Worm (Caenorhabditis elegans) whole organism, L3 larva: Measurements from ENCODE around the gene F21G4.1.

Source experiments
- R02D3.7 ChIP-seq: fragments of 150-350 bp; optimal IDR thresholded peaks from 2 replicates; lab custom pipeline; 2014; ENCODE audit warnings: missing biosample characterization, missing genetic modification characterization
- ZK546.5 ChIP-seq: sonication (generic microtip); optimal IDR thresholded peaks from 2 replicates; lab custom pipeline; 2017; ENCODE audit warnings: missing biosample characterization, missing genetic modification characterization
- ama-1 ChIP-seq: fragments of 150-350 bp; optimal IDR thresholded peaks from 2 replicates; lab custom pipeline; 2018
- ceh-16 ChIP-seq: sonication (generic microtip); optimal IDR thresholded peaks from 2 replicates; lab custom pipeline; 2017; ENCODE audit warnings: missing biosample characterization, missing genetic modification characterization
- ceh-28 ChIP-seq: fragments of 150-350 bp; optimal IDR thresholded peaks from 2 replicates; lab custom pipeline; 2014; ENCODE audit warnings: missing biosample characterization, missing genetic modification reagents, missing genetic modification characterization
- ceh-82 ChIP-seq: fragments of 150-350 bp; optimal IDR thresholded peaks from 2 replicates; lab custom pipeline; 2014; ENCODE audit warnings: missing biosample characterization, missing genetic modification characterization
- ceh-9 ChIP-seq: sonication (generic microtip); optimal IDR thresholded peaks from 2 replicates; lab custom pipeline; 2018; ENCODE audit warnings: missing biosample characterization, missing genetic modification characterization
- egl-27 ChIP-seq: sonication (generic microtip); optimal IDR thresholded peaks from 4 replicates; lab custom pipeline; 2017; ENCODE audit warnings: missing biosample characterization, missing genetic modification reagents, missing genetic modification characterization
- egl-5 ChIP-seq: fragments of 150-350 bp; optimal IDR thresholded peaks from 2 replicates; lab custom pipeline; 2017; ENCODE audit warnings: missing biosample characterization, missing genetic modification reagents, missing genetic modification characterization, inconsistent platforms
- elt-1 ChIP-seq: fragments of 150-350 bp; optimal IDR thresholded peaks from 2 replicates; lab custom pipeline; 2014; ENCODE audit warnings: missing biosample characterization, missing genetic modification characterization
- elt-2 ChIP-seq: sonication (generic microtip); optimal IDR thresholded peaks from 2 replicates; lab custom pipeline; 2016; ENCODE audit warnings: missing genetic modification reagents, mild to moderate bottlenecking, missing genetic modification characterization, missing compliant biosample characterization
- elt-3 ChIP-seq, 3 experiments: fragments of 150-350 bp in 1 of 3; sonication (generic microtip) in 2 of 3; optimal IDR thresholded peaks; 2 replicates in 2 of 3; 4 replicates in 1 of 3; lab custom pipeline; 2014 to 2017; ENCODE audit warnings: missing biosample characterization in 3 of 3, missing genetic modification characterization in 3 of 3
- fkh-10 ChIP-seq: sonication (generic microtip); optimal IDR thresholded peaks from 2 replicates; lab custom pipeline; 2017; ENCODE audit warnings: missing biosample characterization, missing genetic modification reagents, missing genetic modification characterization
- fos-1 ChIP-seq: fragments of 150-350 bp; optimal IDR thresholded peaks from 2 replicates; lab custom pipeline; 2014; ENCODE audit warnings: missing biosample characterization, missing genetic modification characterization
- hmg-11 ChIP-seq: sonication (generic microtip); optimal IDR thresholded peaks from 2 replicates; lab custom pipeline; 2016; ENCODE audit warnings: missing genetic modification characterization, missing compliant biosample characterization
- jun-1 ChIP-seq: fragments of 150-350 bp; optimal IDR thresholded peaks from 2 replicates; lab custom pipeline; 2014; ENCODE audit warnings: missing biosample characterization, missing genetic modification reagents, missing genetic modification characterization
- lin-15B ChIP-seq: fragments of 150-350 bp; optimal IDR thresholded peaks from 2 replicates; lab custom pipeline; 2014; ENCODE audit warnings: missing biosample characterization, missing genetic modification characterization
- lin-39 ChIP-seq: fragments of 150-350 bp; optimal IDR thresholded peaks from 2 replicates; lab custom pipeline; 2018; ENCODE audit warnings: missing biosample characterization, missing genetic modification reagents, missing genetic modification characterization
- lsy-12 ChIP-seq: sonication (generic microtip); optimal IDR thresholded peaks from 2 replicates; lab custom pipeline; 2016; ENCODE audit warnings: mild to moderate bottlenecking, missing genetic modification characterization, missing compliant biosample characterization
- mml-1 ChIP-seq: fragments of 150-350 bp; sonication (generic microtip); optimal IDR thresholded peaks from 3 replicates; lab custom pipeline; 2014; ENCODE audit warnings: missing biosample characterization, missing genetic modification characterization
- nfya-1 ChIP-seq: sonication (generic microtip); optimal IDR thresholded peaks from 2 replicates; lab custom pipeline; 2017; ENCODE audit warnings: missing genetic modification characterization, mild to moderate bottlenecking, missing compliant biosample characterization, antibody characterized with exemption, moderate library complexity; ENCODE audit not compliant: insufficient read depth
- nhr-11 ChIP-seq: fragments of 150-350 bp; optimal IDR thresholded peaks from 2 replicates; lab custom pipeline; 2014; ENCODE audit warnings: missing biosample characterization, missing genetic modification characterization
- nhr-23 ChIP-seq: fragments of 150-350 bp; optimal IDR thresholded peaks from 2 replicates; lab custom pipeline; 2014; ENCODE audit warnings: missing biosample characterization, missing genetic modification reagents, missing genetic modification characterization
- nhr-25 ChIP-seq: sonication (generic microtip); optimal IDR thresholded peaks from 2 replicates; lab custom pipeline; 2017; ENCODE audit warnings: missing biosample characterization, missing genetic modification characterization
- nhr-28 ChIP-seq: fragments of 150-350 bp; optimal IDR thresholded peaks from 2 replicates; lab custom pipeline; 2014; ENCODE audit warnings: missing biosample characterization, missing genetic modification characterization
- nhr-43 ChIP-seq: sonication (generic microtip); optimal IDR thresholded peaks from 2 replicates; lab custom pipeline; 2016; ENCODE audit warnings: mild to moderate bottlenecking, missing genetic modification characterization, missing compliant biosample characterization; ENCODE audit not compliant: poor library complexity, severe bottlenecking
- nhr-67 ChIP-seq: fragments of 150-350 bp; optimal IDR thresholded peaks from 2 replicates; lab custom pipeline; 2014; ENCODE audit warnings: missing biosample characterization, missing genetic modification characterization
- nhr-76 ChIP-seq: fragments of 150-350 bp; sonication (generic microtip); optimal IDR thresholded peaks from 5 replicates; lab custom pipeline; 2014; ENCODE audit warnings: missing biosample characterization, missing genetic modification characterization
- nhr-77 ChIP-seq: fragments of 150-350 bp; optimal IDR thresholded peaks from 2 replicates; lab custom pipeline; 2014; ENCODE audit warnings: missing biosample characterization, missing genetic modification characterization
- pqm-1 ChIP-seq: fragments of 150-350 bp; optimal IDR thresholded peaks from 2 replicates; lab custom pipeline; 2017; ENCODE audit warnings: missing biosample characterization, missing genetic modification characterization, inconsistent platforms
- sea-2 ChIP-seq: fragments of 150-350 bp; sonication (generic microtip); optimal IDR thresholded peaks from 4 replicates; lab custom pipeline; 2014; ENCODE audit warnings: missing biosample characterization, missing genetic modification reagents, missing genetic modification characterization
- skn-1 ChIP-seq: fragments of 150-350 bp; optimal IDR thresholded peaks from 2 replicates; lab custom pipeline; 2014; ENCODE audit warnings: missing biosample characterization, missing genetic modification characterization
- snpc-4 ChIP-seq: fragments of 150-350 bp; optimal IDR thresholded peaks from 2 replicates; lab custom pipeline; 2014; ENCODE audit warnings: missing biosample characterization, missing genetic modification characterization
- tbx-2 ChIP-seq: sonication (generic microtip); optimal IDR thresholded peaks from 2 replicates; lab custom pipeline; 2016; ENCODE audit warnings: mild to moderate bottlenecking, missing genetic modification characterization, missing compliant biosample characterization
- unc-39 ChIP-seq: sonication (generic microtip); optimal IDR thresholded peaks from 4 replicates; lab custom pipeline; 2017; ENCODE audit warnings: missing biosample characterization, missing genetic modification characterization
- zag-1 ChIP-seq: fragments of 150-350 bp; optimal IDR thresholded peaks from 2 replicates; lab custom pipeline; 2014; ENCODE audit warnings: missing biosample characterization, missing genetic modification characterization
- ztf-4 ChIP-seq: fragments of 150-350 bp; optimal IDR thresholded peaks from 2 replicates; lab custom pipeline; 2014; ENCODE audit warnings: missing biosample characterization, missing genetic modification characterization

The F21G4.1 gene

DNA sequence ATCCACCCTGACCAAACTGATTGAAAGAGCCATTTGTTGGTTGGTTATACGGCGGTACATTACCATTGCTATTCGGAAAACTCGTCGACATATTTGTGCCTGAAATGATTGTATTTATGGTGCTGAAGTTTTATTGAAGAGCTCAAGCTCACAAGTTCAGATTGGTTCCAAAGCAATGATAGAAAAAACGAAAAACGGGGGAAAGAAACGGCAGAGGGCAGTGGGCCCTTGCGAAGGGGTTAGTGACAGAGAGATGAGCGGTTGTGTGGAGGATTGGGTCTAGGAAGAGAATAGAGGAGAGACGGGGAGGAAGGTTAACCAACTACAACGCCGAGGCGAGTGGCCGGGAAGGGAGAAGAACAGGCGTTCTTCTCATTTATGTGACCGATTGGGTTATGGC lies 39.2 kb upstream of the F21G4.1 start, which contains the start of gene nra-3:
TSS of gene nra-3 (minus strand) at position 101 of the 400 bp plus-strand sequence.
- TF ChIP-seq nhr-43 (tag; lab: Kevin White, UChicago), result no peak
- TF ChIP-seq snpc-4 (tag; lab: Kevin White, UChicago), result no peak
- TF ChIP-seq egl-27 (tag; lab: Kevin White, UChicago), result no peak
- no peak for TF ChIP-seq zag-1 (tag; lab: Kevin White, UChicago)
- no peak for TF ChIP-seq nfya-1 (tag; lab: Kevin White, UChicago)
- TF ChIP-seq, all 47 proteins: peak for 0

DNA sequence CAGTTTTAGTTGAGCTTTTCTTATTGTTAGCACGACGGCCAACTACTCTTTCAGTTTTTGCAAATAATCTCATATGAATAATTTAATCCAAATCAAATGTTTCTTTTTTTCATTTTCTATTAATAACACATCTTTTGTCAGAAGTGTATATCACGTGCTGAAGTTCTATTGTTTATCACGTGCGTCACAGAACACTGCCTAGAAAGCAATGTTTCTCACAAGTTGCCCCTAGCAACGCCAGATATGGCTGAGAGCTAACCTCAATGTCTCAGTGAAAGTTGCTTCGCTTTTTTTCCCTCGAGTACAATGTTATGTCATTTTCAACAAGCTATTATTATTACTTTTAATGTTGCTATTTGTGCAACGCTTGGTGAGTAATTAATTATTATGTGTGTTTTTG lies 35.9 kb upstream of the F21G4.1 start:
- TF ChIP-seq fos-1 (tag; lab: Kevin White, UChicago), result no peak
- TF ChIP-seq hmg-11, result no peak
- TF ChIP-seq skn-1, result peak; percentile 3
- no peak for TF ChIP-seq ceh-16 (tag; lab: Kevin White, UChicago)

DNA sequence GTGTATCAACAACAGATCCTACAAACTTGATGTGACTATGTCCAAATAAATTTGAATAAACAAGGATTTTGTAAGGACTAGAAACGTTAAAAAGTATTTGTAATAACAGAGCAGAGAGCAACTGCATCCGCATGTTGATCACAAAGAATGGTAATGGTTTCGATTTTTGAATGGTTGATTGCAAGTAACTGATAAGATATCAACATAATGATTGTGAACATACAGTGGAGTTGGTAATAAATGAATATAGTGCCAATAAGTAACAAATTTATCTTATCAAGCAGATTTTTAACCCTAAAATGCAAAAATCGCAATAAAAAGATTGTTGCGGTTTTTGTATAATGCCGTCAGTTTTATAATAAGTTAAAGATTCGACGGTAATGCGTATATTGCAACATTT lies 32.8 kb upstream of the F21G4.1 start, which contains the start of gene ugt-23:
TSS of gene ugt-23 (minus strand) at position 212 of the 400 bp plus-strand sequence.
- no peak for TF ChIP-seq jun-1 (tag; lab: Kevin White, UChicago)
- peak; percentile 71 for TF ChIP-seq elt-2 (tag; lab: Kevin White, UChicago)
- TF ChIP-seq pqm-1 (tag; lab: Kevin White, UChicago), result peak; percentile 39

DNA sequence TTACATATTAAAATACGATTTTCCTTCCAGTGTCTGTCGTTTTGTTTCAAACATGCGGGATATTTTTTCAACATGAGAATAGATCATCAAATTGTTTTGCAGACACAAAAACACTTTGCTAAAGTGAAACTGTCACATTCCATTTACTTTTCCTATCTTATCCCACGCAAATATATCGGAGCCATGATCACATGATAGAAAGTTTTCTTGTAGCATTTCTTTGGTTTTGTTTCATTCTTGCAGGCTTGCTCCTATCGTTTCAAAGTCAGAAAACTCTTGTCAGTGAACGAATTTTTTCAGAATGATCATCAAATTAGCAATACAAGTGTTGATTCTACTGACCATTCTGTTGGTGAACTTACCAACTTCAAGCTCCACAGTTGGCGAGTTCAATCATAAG lies 29.1 kb upstream of the F21G4.1 start, which contains the start of gene C17G1.2:
TSS of gene C17G1.2 (plus strand) at position 301 of the 400 bp plus-strand sequence.
- TF ChIP-seq ceh-16 (tag; lab: Kevin White, UChicago) (no peak), nhr-25 (tag; lab: Kevin White, UChicago) (no peak), ZK546.5 (tag; lab: Kevin White, UChicago) (no peak), pqm-1 (tag; lab: Kevin White, UChicago) (no peak), ztf-4 (tag; lab: Kevin White, UChicago) (no peak), nhr-67 (tag; lab: Kevin White, UChicago) (no peak), nhr-23 (tag; lab: Kevin White, UChicago) (no peak), egl-5 (tag; lab: Kevin White, UChicago) (no peak), fos-1 (tag; lab: Kevin White, UChicago) (no peak), nhr-43 (tag; lab: Kevin White, UChicago) (no peak)

DNA sequence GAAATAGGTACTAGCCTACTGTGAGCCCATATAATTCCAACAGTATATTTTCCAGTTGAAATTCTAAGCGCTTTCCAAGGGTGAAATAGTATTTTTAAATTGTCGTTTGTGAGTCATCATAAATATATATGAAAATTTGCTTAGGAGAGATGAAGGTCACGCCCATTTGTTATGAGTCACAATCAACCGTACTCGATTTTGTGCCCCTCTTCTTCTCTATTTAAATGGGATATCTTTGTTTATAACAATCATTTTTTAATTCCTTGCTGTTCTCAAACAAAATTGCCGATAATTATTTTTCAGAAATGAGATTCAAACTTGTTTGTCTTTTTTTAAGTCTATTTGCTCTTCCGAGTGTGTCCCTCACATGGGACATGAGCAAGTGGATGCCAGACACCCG lies 26.9 kb upstream of the F21G4.1 start, which contains the start of gene folr-1:
TSS of gene folr-1 (plus strand) at position 301 of the 400 bp plus-strand sequence.
- TF ChIP-seq egl-5 (tag; lab: Kevin White, UChicago), result no peak
- TF ChIP-seq nhr-43 (tag; lab: Kevin White, UChicago), result no peak
- TF ChIP-seq nhr-67 (tag; lab: Kevin White, UChicago), result no peak
- TF ChIP-seq ceh-16 (tag; lab: Kevin White, UChicago), result no peak
- TF ChIP-seq zag-1 (tag; lab: Kevin White, UChicago), result no peak
- TF ChIP-seq nhr-77 (tag; lab: Kevin White, UChicago), result no peak
- TF ChIP-seq nhr-28 (tag; lab: Kevin White, UChicago), result no peak
- no peak for TF ChIP-seq fkh-10 (GFP tag; lab: Kevin White, UChicago)
- no peak for TF ChIP-seq mml-1
- no peak for TF ChIP-seq ceh-9 (tag; lab: Kevin White, UChicago)
- no peak for TF ChIP-seq ama-1 (lab: Kevin White, UChicago)
- TF ChIP-seq egl-27 (tag; lab: Kevin White, UChicago), result no peak
- TF ChIP-seq elt-1 (tag; lab: Kevin White, UChicago), result no peak

DNA sequence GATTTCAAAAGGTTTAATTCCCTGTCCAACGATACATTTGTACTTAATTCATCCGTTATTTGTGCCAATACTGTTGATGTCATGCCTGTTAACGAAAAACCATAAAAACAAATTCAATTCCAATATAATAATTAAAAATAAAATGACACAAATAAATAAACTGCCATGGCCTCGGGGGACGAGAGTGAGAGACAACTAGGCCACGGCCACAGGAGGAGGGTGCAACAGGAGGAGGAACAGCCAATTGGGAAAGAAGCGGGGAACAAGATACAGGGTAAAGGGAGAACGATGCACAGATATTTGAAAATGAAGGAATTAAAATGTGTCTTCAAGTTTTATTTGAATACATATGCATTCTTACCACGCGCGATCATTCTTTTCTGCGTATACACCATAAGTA lies 25.2 kb upstream of the F21G4.1 start, which contains the start of gene F21G4.6:
TSS of gene F21G4.6 (minus strand) at position 87 of the 400 bp plus-strand sequence.
- TF ChIP-seq nhr-76 (tag; lab: Kevin White, UChicago) (no peak), nfya-1 (tag; lab: Kevin White, UChicago) (peak; percentile 78)
- TF ChIP-seq, all 47 proteins: peak for 1

DNA sequence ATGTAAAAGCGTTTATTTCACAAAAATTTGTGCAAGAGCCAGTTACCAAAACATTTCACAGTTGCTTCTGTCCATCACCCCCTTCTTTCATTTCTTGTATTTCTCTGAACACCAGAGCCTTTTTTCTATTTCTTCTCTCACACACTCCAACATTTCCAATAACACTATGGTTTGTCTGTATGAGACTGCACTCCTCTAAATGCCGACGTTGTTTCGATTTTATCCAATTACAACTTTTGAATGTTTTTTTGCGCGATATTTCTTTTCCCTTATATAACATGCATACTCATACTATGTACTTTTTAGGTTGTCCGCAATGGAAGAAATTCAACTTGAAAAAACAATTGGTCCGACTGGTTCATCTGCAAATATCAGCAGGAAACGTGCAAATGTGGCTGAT lies 13.7 kb upstream of the F21G4.1 start, which contains the start of gene F21G4.5:
TSS of gene F21G4.5 (plus strand) at position 301 of the 400 bp plus-strand sequence.
- TF ChIP-seq ZK546.5 (tag; lab: Kevin White, UChicago) (no peak), hmg-11 (no peak), sea-2 (GFP tag; lab: Kevin White, UChicago) (no peak), lin-15B (tag; lab: Kevin White, UChicago) (no peak), ceh-9 (tag; lab: Kevin White, UChicago) (no peak), lin-39 (no peak), nhr-28 (tag; lab: Kevin White, UChicago) (no peak), nhr-23 (tag; lab: Kevin White, UChicago) (no peak), ceh-28 (tag; lab: Kevin White, UChicago) (no peak), lsy-12 (tag; lab: Kevin White, UChicago) (no peak), snpc-4 (tag; lab: Kevin White, UChicago) (no peak), R02D3.7 (no peak), tbx-2 (no peak), elt-3 (tag; optimal IDR thresholded peaks at IDR 0.05; lab: Kevin White, UChicago) (no peak), nfya-1 (tag; lab: Kevin White, UChicago) (no peak), ceh-16 (tag; lab: Kevin White, UChicago) (no peak), unc-39 (tag; lab: Kevin White, UChicago) (no peak), nhr-11 (tag; lab: Kevin White, UChicago) (no peak), ceh-82 (tag; lab: Kevin White, UChicago) (no peak)
